Worm (Caenorhabditis elegans) whole organism, L2 larva: ENCODE measurements around the gene ZK1240.3.

ENCODE experiments used
- C34F6.9 ChIP-seq: fragments of 150-350 bp; optimal IDR thresholded peaks from 2 replicates; lab custom pipeline; 2014; ENCODE audit warnings: missing biosample characterization, missing genetic modification characterization
- F13H6.1 ChIP-seq: sonication (generic microtip); optimal IDR thresholded peaks from 2 replicates; lab custom pipeline; 2016; ENCODE audit warnings: missing genetic modification characterization, missing compliant biosample characterization
- R02D3.7 ChIP-seq: fragments of 150-350 bp; optimal IDR thresholded peaks from 2 replicates; lab custom pipeline; 2014; ENCODE audit warnings: missing biosample characterization, missing genetic modification characterization
- Y55F3AM.14 ChIP-seq: fragments of 200-800 bp; sonication (Bioruptor generic); optimal IDR thresholded peaks from 2 replicates; lab custom pipeline; 2018; ENCODE audit warnings: mild to moderate bottlenecking, missing genetic modification characterization, missing compliant biosample characterization
- ZK546.5 ChIP-seq: sonication (generic microtip); optimal IDR thresholded peaks from 2 replicates; lab custom pipeline; 2017; ENCODE audit warnings: missing biosample characterization, missing genetic modification characterization
- alr-1 ChIP-seq: fragments of 150-350 bp; optimal IDR thresholded peaks from 2 replicates; lab custom pipeline; 2014; ENCODE audit warnings: missing biosample characterization, missing genetic modification characterization
- aly-2 ChIP-seq: fragments of 150-350 bp; optimal IDR thresholded peaks from 2 replicates; lab custom pipeline; 2014; ENCODE audit warnings: missing biosample characterization, missing genetic modification characterization
- ama-1 ChIP-seq: fragments of 150-350 bp; optimal IDR thresholded peaks from 2 replicates; lab custom pipeline; 2018; ENCODE audit warnings: inconsistent platforms
- blmp-1 ChIP-seq: sonication (generic microtip); optimal IDR thresholded peaks from 2 replicates; lab custom pipeline; 2017; ENCODE audit warnings: missing genetic modification characterization, mild to moderate bottlenecking, missing compliant biosample characterization, antibody characterized with exemption, moderate library complexity; ENCODE audit not compliant: insufficient read depth
- crh-2 ChIP-seq: sonication (generic microtip); optimal IDR thresholded peaks from 2 replicates; lab custom pipeline; 2017; ENCODE audit warnings: missing biosample characterization, missing genetic modification characterization
- dmd-4 ChIP-seq: sonication (generic microtip); optimal IDR thresholded peaks from 2 replicates; lab custom pipeline; 2017; ENCODE audit warnings: missing biosample characterization, missing genetic modification characterization
- egl-27 ChIP-seq: sonication (generic microtip); optimal IDR thresholded peaks from 3 replicates; lab custom pipeline; 2017; ENCODE audit warnings: missing biosample characterization, missing genetic modification reagents, missing genetic modification characterization
- elt-1 ChIP-seq: fragments of 150-350 bp; optimal IDR thresholded peaks from 2 replicates; lab custom pipeline; 2014; ENCODE audit warnings: missing biosample characterization, missing genetic modification characterization
- fos-1 ChIP-seq: fragments of 150-350 bp; optimal IDR thresholded peaks from 2 replicates; lab custom pipeline; 2014; ENCODE audit warnings: missing biosample characterization, missing genetic modification characterization
- gmeb-1 ChIP-seq: fragments of 150-350 bp; optimal IDR thresholded peaks from 2 replicates; lab custom pipeline; 2014; ENCODE audit warnings: missing biosample characterization, missing genetic modification characterization
- lin-11 ChIP-seq: fragments of 150-350 bp; sonication (generic microtip); optimal IDR thresholded peaks from 2 replicates; lab custom pipeline; 2014; ENCODE audit warnings: missing biosample characterization, missing genetic modification characterization, inconsistent platforms, mixed read lengths
- lin-13 ChIP-seq: fragments of 150-350 bp; optimal IDR thresholded peaks from 2 replicates; lab custom pipeline; 2014; ENCODE audit warnings: missing biosample characterization, missing genetic modification reagents, missing genetic modification characterization
- lin-39 ChIP-seq: fragments of 150-350 bp; optimal IDR thresholded peaks from 2 replicates; lab custom pipeline; 2014; ENCODE audit warnings: missing biosample characterization, missing genetic modification reagents, missing genetic modification characterization
- lsy-2 ChIP-seq, 2 experiments: fragments of 150-350 bp in 1 of 2; sonication (generic microtip) in 1 of 2; optimal IDR thresholded peaks; 2 replicates each; lab custom pipeline; 2014 to 2017; ENCODE audit warnings: missing biosample characterization in 2 of 2, missing genetic modification characterization in 2 of 2
- mab-5 ChIP-seq: fragments of 150-350 bp; optimal IDR thresholded peaks from 2 replicates; lab custom pipeline; 2014; ENCODE audit warnings: missing biosample characterization, missing genetic modification characterization
- mbf-1 ChIP-seq: sonication (generic microtip); optimal IDR thresholded peaks from 2 replicates; lab custom pipeline; 2017; ENCODE audit warnings: missing biosample characterization, missing genetic modification characterization
- mdl-1 ChIP-seq, 2 experiments: fragments of 150-350 bp in 1 of 2; sonication (generic microtip) in 1 of 2; optimal IDR thresholded peaks; 2 replicates each; lab custom pipeline; 2017; ENCODE audit warnings: missing biosample characterization in 2 of 2, missing genetic modification characterization in 2 of 2
- nhr-10 ChIP-seq: sonication (generic microtip); optimal IDR thresholded peaks from 2 replicates; lab custom pipeline; 2017; ENCODE audit warnings: missing biosample characterization, missing genetic modification characterization
- nhr-11 ChIP-seq: fragments of 150-350 bp; optimal IDR thresholded peaks from 2 replicates; lab custom pipeline; 2014; ENCODE audit warnings: missing biosample characterization, missing genetic modification characterization
- nhr-12 ChIP-seq: fragments of 150-350 bp; optimal IDR thresholded peaks from 2 replicates; lab custom pipeline; 2014; ENCODE audit warnings: missing biosample characterization, missing genetic modification characterization
- nhr-129 ChIP-seq: fragments of 150-350 bp; optimal IDR thresholded peaks from 2 replicates; lab custom pipeline; 2014; ENCODE audit warnings: missing biosample characterization, missing genetic modification characterization
- nhr-21 ChIP-seq: fragments of 150-350 bp; optimal IDR thresholded peaks from 2 replicates; lab custom pipeline; 2014; ENCODE audit warnings: missing biosample characterization, missing genetic modification characterization
- nhr-237 ChIP-seq: fragments of 150-350 bp; optimal IDR thresholded peaks from 2 replicates; lab custom pipeline; 2014; ENCODE audit warnings: missing biosample characterization, missing genetic modification characterization
- nhr-25 ChIP-seq: fragments of 150-350 bp; sonication (generic microtip); optimal IDR thresholded peaks from 3 replicates; lab custom pipeline; 2014; ENCODE audit warnings: missing biosample characterization, missing genetic modification characterization
- nhr-6 ChIP-seq: fragments of 150-350 bp; optimal IDR thresholded peaks from 2 replicates; lab custom pipeline; 2014; ENCODE audit warnings: missing biosample characterization, missing genetic modification characterization
- peb-1 ChIP-seq: fragments of 150-350 bp; optimal IDR thresholded peaks from 2 replicates; lab custom pipeline; 2014; ENCODE audit warnings: missing biosample characterization, missing genetic modification characterization
- sem-4 ChIP-seq: fragments of 150-350 bp; optimal IDR thresholded peaks from 2 replicates; lab custom pipeline; 2014; ENCODE audit warnings: missing biosample characterization, missing genetic modification reagents, missing genetic modification characterization
- skn-1 ChIP-seq: sonication (generic microtip); optimal IDR thresholded peaks from 2 replicates; lab custom pipeline; 2017; ENCODE audit warnings: missing biosample characterization, missing genetic modification characterization
- sma-3 ChIP-seq: sonication (generic microtip); optimal IDR thresholded peaks from 2 replicates; lab custom pipeline; 2016; ENCODE audit warnings: missing genetic modification reagents, missing genetic modification characterization, missing compliant biosample characterization
- sma-9 ChIP-seq, 2 experiments: fragments of 150-350 bp in 1 of 2; sonication (generic microtip) in 1 of 2; optimal IDR thresholded peaks; 2 replicates each; lab custom pipeline; 2014 to 2016; ENCODE audit warnings: missing genetic modification characterization in 2 of 2, mild to moderate bottlenecking in 1 of 2, missing biosample characterization in 1 of 2, missing compliant biosample characterization in 1 of 2, missing genetic modification reagents in 1 of 2, moderate library complexity in 1 of 2
- snpc-4 ChIP-seq: fragments of 150-350 bp; optimal IDR thresholded peaks from 2 replicates; lab custom pipeline; 2014; ENCODE audit warnings: missing biosample characterization, missing genetic modification characterization
- unc-39 ChIP-seq: fragments of 150-350 bp; optimal IDR thresholded peaks from 2 replicates; lab custom pipeline; 2014; ENCODE audit warnings: missing biosample characterization, missing genetic modification characterization
- unc-55 ChIP-seq: fragments of 150-350 bp; sonication (generic microtip); optimal IDR thresholded peaks from 3 replicates; lab custom pipeline; 2014; ENCODE audit warnings: missing biosample characterization, missing genetic modification reagents, missing genetic modification characterization
- unc-62 ChIP-seq: fragments of 150-350 bp; optimal IDR thresholded peaks from 2 replicates; lab custom pipeline; 2014; ENCODE audit warnings: missing biosample characterization, missing genetic modification reagents, missing genetic modification characterization
- zag-1 ChIP-seq: fragments of 150-350 bp; optimal IDR thresholded peaks from 2 replicates; lab custom pipeline; 2014; ENCODE audit warnings: missing biosample characterization, missing genetic modification characterization
- ztf-1 ChIP-seq: fragments of 200-800 bp; sonication (Bioruptor generic); conservative IDR thresholded peaks from 2 replicates; pipeline ENCODE4 v1.3.6; 2022; ENCODE audit warnings: missing genetic modification characterization, missing compliant biosample characterization
- ztf-11 ChIP-seq: sonication (generic microtip); optimal IDR thresholded peaks from 2 replicates; lab custom pipeline; 2017; ENCODE audit warnings: missing biosample characterization, missing genetic modification characterization
- ztf-4 ChIP-seq: fragments of 150-350 bp; optimal IDR thresholded peaks from 2 replicates; lab custom pipeline; 2014; ENCODE audit warnings: missing biosample characterization, missing genetic modification characterization

Gene ZK1240.3

ce11 chrII:2336177-2336576, 16.0 kb downstream of the ZK1240.3 start:
- TF ChIP-seq zag-1 (tag; lab: Kevin White, UChicago): no peak
- no peak for TF ChIP-seq fos-1
- TF ChIP-seq nhr-129: no peak
- TF ChIP-seq unc-39: no peak
- TF ChIP-seq nhr-10 (tag; lab: Kevin White, UChicago): no peak
- TF ChIP-seq egl-27: no peak
- no peak for TF ChIP-seq F13H6.1 (tag; lab: Kevin White, UChicago)
- no peak for TF ChIP-seq nhr-12 (tag; lab: Kevin White, UChicago)
- TF ChIP-seq mbf-1 (tag; lab: Kevin White, UChicago): no peak
- TF ChIP-seq sem-4 (tag; lab: Kevin White, UChicago): no peak
- TF ChIP-seq blmp-1 (tag; lab: Kevin White, UChicago): no peak
- no peak for TF ChIP-seq sma-3 (GFP tag; lab: Kevin White, UChicago)
- no peak for TF ChIP-seq ztf-11 (tag; lab: Kevin White, UChicago)
- TF ChIP-seq lin-39: no peak

ce11 chrII:2340974-2341373, 20.8 kb downstream of the ZK1240.3 start:
- TF ChIP-seq egl-27 (no peak), gmeb-1 (tag; lab: Kevin White, UChicago) (no peak), nhr-12 (tag; lab: Kevin White, UChicago) (no peak), ama-1 (no peak), alr-1 (no peak), C34F6.9 (tag; lab: Kevin White, UChicago) (no peak), unc-39 (no peak), peb-1 (tag; lab: Kevin White, UChicago) (no peak), ZK546.5 (tag; lab: Kevin White, UChicago) (no peak), R02D3.7 (tag; lab: Kevin White, UChicago) (no peak), mbf-1 (tag; lab: Kevin White, UChicago) (no peak), unc-62 (GFP tag; lab: Kevin White, UChicago) (no peak), crh-2 (tag; lab: Kevin White, UChicago) (peak; percentile 14), sma-9 (GFP tag; optimal IDR thresholded peaks at IDR 0.05; lab: Kevin White, UChicago) (no peak), sma-9 (tag; optimal IDR thresholded peaks at IDR 0.05; lab: Kevin White, UChicago) (no peak), mdl-1 (tag; optimal IDR thresholded peaks at IDR 0.05; lab: Kevin White, UChicago) (no peak), skn-1 (tag; lab: Kevin White, UChicago) (no peak), lsy-2 (tag; optimal IDR thresholded peaks at IDR 0.05; lab: Kevin White, UChicago) (peak in 1 of 2 experiments; percentile 38), zag-1 (tag; lab: Kevin White, UChicago) (no peak), nhr-6 (tag; lab: Kevin White, UChicago) (no peak), nhr-25 (tag; lab: Kevin White, UChicago) (no peak), nhr-11 (no peak), ztf-1 (no peak), unc-55 (GFP tag; lab: Kevin White, UChicago) (peak; percentile 26), F13H6.1 (tag; lab: Kevin White, UChicago) (no peak), lin-39 (no peak)
- TF ChIP-seq, all 48 proteins: peak for 3

ce11 chrII:2341515-2341914, 21.4 kb downstream of the ZK1240.3 start, which contains the start of gene enri-1:
Gene enri-1 (minus strand): TSS chrII:2341615.
- TF ChIP-seq elt-1 (tag; lab: Kevin White, UChicago) (no peak), mbf-1 (tag; lab: Kevin White, UChicago) (no peak)

ce11 chrII:2342004-2342479, 21.9 kb downstream of the ZK1240.3 start, which contains the start of gene F43C11.6:
Gene F43C11.6 (plus strand): TSS chrII:2342429.
- TF ChIP-seq Y55F3AM.14 (GFP tag; lab: Kevin White, UChicago) (no peak), crh-2 (tag; lab: Kevin White, UChicago) (peak; percentile 9), mab-5 (no peak), mbf-1 (tag; lab: Kevin White, UChicago) (no peak), sma-9 (GFP tag; optimal IDR thresholded peaks at IDR 0.05; lab: Kevin White, UChicago) (no peak), sma-9 (tag; optimal IDR thresholded peaks at IDR 0.05; lab: Kevin White, UChicago) (no peak), R02D3.7 (tag; lab: Kevin White, UChicago) (peak; percentile 69), nhr-237 (tag; lab: Kevin White, UChicago) (no peak), nhr-11 (no peak), F13H6.1 (tag; lab: Kevin White, UChicago) (no peak), sem-4 (tag; lab: Kevin White, UChicago) (no peak), nhr-21 (no peak), ztf-4 (no peak), nhr-129 (peak; percentile 13), unc-62 (GFP tag; lab: Kevin White, UChicago) (no peak), lsy-2 (tag; optimal IDR thresholded peaks at IDR 0.05; lab: Kevin White, UChicago) (peak in 1 of 2 experiments; percentile 61), lin-13 (GFP tag; lab: Kevin White, UChicago) (peak; percentile 42), skn-1 (tag; lab: Kevin White, UChicago) (no peak), dmd-4 (no peak), aly-2 (tag; lab: Kevin White, UChicago) (no peak), ama-1 (no peak), egl-27 (no peak), lin-11 (tag; lab: Kevin White, UChicago) (no peak), blmp-1 (tag; lab: Kevin White, UChicago) (no peak), fos-1 (no peak), nhr-25 (tag; lab: Kevin White, UChicago) (no peak), peb-1 (tag; lab: Kevin White, UChicago) (no peak), unc-55 (GFP tag; lab: Kevin White, UChicago) (peak; percentile 62), gmeb-1 (tag; lab: Kevin White, UChicago) (no peak), nhr-12 (tag; lab: Kevin White, UChicago) (no peak), nhr-10 (tag; lab: Kevin White, UChicago) (no peak), sma-3 (GFP tag; lab: Kevin White, UChicago) (no peak), snpc-4 (tag; lab: Kevin White, UChicago) (no peak), alr-1 (no peak), ztf-1 (no peak)
